Worm (Caenorhabditis elegans) whole organism, L1 larva: Measurements from ENCODE around the gene msp-3.
A peak's percentile ranks its signal among the peaks of the same experiment; 100 is the strongest.

Experiments used
- C04F5.9 ChIP-seq: sonication (generic microtip); optimal IDR thresholded peaks from 2 replicates; lab custom pipeline; 2016; ENCODE audit warnings: missing genetic modification characterization, missing compliant biosample characterization
- alr-1 ChIP-seq: fragments of 200-800 bp; sonication (Bioruptor generic); optimal IDR thresholded peaks from 2 replicates; lab custom pipeline; 2018; ENCODE audit warnings: borderline replicate concordance, mild to moderate bottlenecking, missing genetic modification characterization, missing compliant biosample characterization
- ama-1 ChIP-seq: fragments of 150-350 bp; optimal IDR thresholded peaks from 2 replicates; lab custom pipeline; 2014
- blmp-1 ChIP-seq: fragments of 150-350 bp; optimal IDR thresholded peaks from 2 replicates; lab custom pipeline; 2014; ENCODE audit warnings: missing biosample characterization, missing genetic modification characterization
- ceh-82 ChIP-seq, 3 experiments: fragments of 150-350 bp in 1 of 3; sonication (generic microtip) in 2 of 3; optimal IDR thresholded peaks; 2 replicates each; lab custom pipeline; 2014 to 2017; ENCODE audit warnings: missing biosample characterization in 3 of 3, missing genetic modification characterization in 3 of 3
- ceh-88 ChIP-seq: fragments of 200-800 bp; sonication (Bioruptor generic); IDR thresholded peaks from 2 replicates; pipeline ENCODE4 v1.3.6; 2022; ENCODE audit warnings: missing genetic modification characterization, missing compliant biosample characterization
- ceh-90 ChIP-seq: sonication (generic microtip); optimal IDR thresholded peaks from 2 replicates; lab custom pipeline; 2016; ENCODE audit warnings: missing genetic modification characterization, missing compliant biosample characterization
- ces-1 ChIP-seq: fragments of 150-350 bp; optimal IDR thresholded peaks from 2 replicates; lab custom pipeline; 2014; ENCODE audit warnings: missing biosample characterization, missing genetic modification reagents, missing genetic modification characterization
- dpl-1 ChIP-seq, 3 experiments: fragments of 150-350 bp in 2 of 3; sonication (generic microtip) in 1 of 3; optimal IDR thresholded peaks; 2 replicates each; lab custom pipeline; 2014 to 2017; ENCODE audit warnings: missing biosample characterization in 3 of 3, missing genetic modification characterization in 3 of 3, missing genetic modification reagents in 3 of 3
- dsc-1 ChIP-seq: sonication (generic microtip); optimal IDR thresholded peaks from 2 replicates; lab custom pipeline; 2016; ENCODE audit warnings: mild to moderate bottlenecking, missing genetic modification characterization, missing compliant biosample characterization
- efl-1 ChIP-seq, 4 experiments: fragments of 150-350 bp; optimal IDR thresholded peaks in 3 of 4; peaks in 1 of 4; 1 replicate in 1 of 4; 2 replicates in 3 of 4; lab custom pipeline; 2014; ENCODE audit warnings: missing biosample characterization in 2 of 4, missing genetic modification characterization in 2 of 4, missing genetic modification reagents in 2 of 4
- egl-27 ChIP-seq, 2 experiments: fragments of 150-350 bp in 1 of 2; sonication (generic microtip); optimal IDR thresholded peaks; 3 replicates each; lab custom pipeline; 2017 to 2018; ENCODE audit warnings: missing biosample characterization in 2 of 2, missing genetic modification characterization in 2 of 2, missing genetic modification reagents in 2 of 2
- elt-2 ChIP-seq: sonication (generic microtip); optimal IDR thresholded peaks from 2 replicates; lab custom pipeline; 2016; ENCODE audit warnings: missing genetic modification characterization, mild to moderate bottlenecking, inconsistent platforms, missing compliant biosample characterization, missing genetic modification reagents
- fkh-4 ChIP-seq: sonication (generic microtip); optimal IDR thresholded peaks from 2 replicates; lab custom pipeline; 2016; ENCODE audit warnings: missing compliant biosample characterization, missing genetic modification characterization, borderline replicate concordance
- hlh-17 ChIP-seq: fragments of 200-800 bp; sonication (Bioruptor generic); optimal IDR thresholded peaks from 2 replicates; lab custom pipeline; 2018; ENCODE audit warnings: missing genetic modification characterization, mild to moderate bottlenecking, missing compliant biosample characterization, moderate library complexity, borderline replicate concordance
- irx-1 ChIP-seq: sonication (generic microtip); optimal IDR thresholded peaks from 2 replicates; lab custom pipeline; 2016; ENCODE audit warnings: missing genetic modification characterization, missing compliant biosample characterization
- isw-1 ChIP-seq: fragments of 200-800 bp; sonication (Bioruptor generic); IDR thresholded peaks from 2 replicates; pipeline ENCODE4 v1.3.6; 2022; ENCODE audit warnings: missing genetic modification characterization, missing compliant biosample characterization
- jun-1 ChIP-seq: fragments of 150-350 bp; optimal IDR thresholded peaks from 2 replicates; lab custom pipeline; 2014; ENCODE audit warnings: missing biosample characterization, missing genetic modification reagents, missing genetic modification characterization
- lin-14 ChIP-seq: fragments of 200-800 bp; sonication (Bioruptor generic); optimal IDR thresholded peaks from 2 replicates; lab custom pipeline; 2018; ENCODE audit warnings: mild to moderate bottlenecking, missing genetic modification characterization, moderate library complexity, missing compliant biosample characterization
- mab-9 ChIP-seq: fragments of 200-800 bp; sonication (Bioruptor generic); IDR thresholded peaks from 2 replicates; pipeline ENCODE4 v1.3.6; 2022; ENCODE audit warnings: missing genetic modification reagents, missing genetic modification characterization, missing compliant biosample characterization
- mef-2 ChIP-seq: fragments of 150-350 bp; optimal IDR thresholded peaks from 2 replicates; lab custom pipeline; 2014; ENCODE audit warnings: missing biosample characterization, missing genetic modification characterization
- nhr-11 ChIP-seq: fragments of 150-350 bp; optimal IDR thresholded peaks from 2 replicates; lab custom pipeline; 2014; ENCODE audit warnings: missing biosample characterization, missing genetic modification characterization
- nhr-19 ChIP-seq: fragments of 200-800 bp; sonication (Bioruptor generic); conservative IDR thresholded peaks from 2 replicates; pipeline ENCODE4 v1.3.6; 2022; ENCODE audit warnings: missing genetic modification characterization, missing compliant biosample characterization
- nhr-20 ChIP-seq: sonication (generic microtip); optimal IDR thresholded peaks from 2 replicates; lab custom pipeline; 2016; ENCODE audit warnings: mild to moderate bottlenecking, missing genetic modification characterization, missing compliant biosample characterization
- nhr-237 ChIP-seq: fragments of 150-350 bp; optimal IDR thresholded peaks from 2 replicates; lab custom pipeline; 2014; ENCODE audit warnings: missing biosample characterization, missing genetic modification characterization
- nhr-47 ChIP-seq: sonication (generic microtip); optimal IDR thresholded peaks from 2 replicates; lab custom pipeline; 2016; ENCODE audit warnings: mild to moderate bottlenecking, missing genetic modification characterization, moderate library complexity, missing compliant biosample characterization
- nhr-71 ChIP-seq: sonication (generic microtip); optimal IDR thresholded peaks from 2 replicates; lab custom pipeline; 2016; ENCODE audit warnings: mild to moderate bottlenecking, missing genetic modification characterization, moderate library complexity, missing compliant biosample characterization
- nhr-84 ChIP-seq: sonication (generic microtip); optimal IDR thresholded peaks from 2 replicates; lab custom pipeline; 2017; ENCODE audit warnings: missing biosample characterization, missing genetic modification characterization
- pax-3 ChIP-seq: fragments of 200-800 bp; sonication (Bioruptor generic); optimal IDR thresholded peaks from 2 replicates; lab custom pipeline; 2018; ENCODE audit warnings: mild to moderate bottlenecking, missing genetic modification characterization, moderate library complexity, missing compliant biosample characterization
- pqm-1 ChIP-seq: sonication (generic microtip); optimal IDR thresholded peaks from 3 replicates; lab custom pipeline; 2017; ENCODE audit warnings: missing biosample characterization, missing genetic modification characterization
- rnt-1 ChIP-seq: sonication (generic microtip); optimal IDR thresholded peaks from 2 replicates; lab custom pipeline; 2016; ENCODE audit warnings: mild to moderate bottlenecking, missing genetic modification characterization, moderate library complexity, missing compliant biosample characterization
- snu-23 ChIP-seq: sonication (generic microtip); optimal IDR thresholded peaks from 2 replicates; lab custom pipeline; 2016; ENCODE audit warnings: missing genetic modification characterization, missing compliant biosample characterization
- sox-4 ChIP-seq: sonication (generic microtip); optimal IDR thresholded peaks from 2 replicates; lab custom pipeline; 2016; ENCODE audit warnings: missing genetic modification characterization, missing compliant biosample characterization
- sup-37 ChIP-seq: fragments of 200-800 bp; sonication (Bioruptor generic); optimal IDR thresholded peaks from 2 replicates; lab custom pipeline; 2018; ENCODE audit warnings: mild to moderate bottlenecking, missing genetic modification characterization, missing compliant biosample characterization
- swsn-7 ChIP-seq: sonication (generic microtip); optimal IDR thresholded peaks from 2 replicates; lab custom pipeline; 2016; ENCODE audit warnings: missing genetic modification characterization, missing compliant biosample characterization
- unc-130 ChIP-seq: fragments of 150-350 bp; optimal IDR thresholded peaks from 2 replicates; lab custom pipeline; 2017; ENCODE audit warnings: missing biosample characterization, missing genetic modification characterization, inconsistent platforms
- unc-62 ChIP-seq: fragments of 150-350 bp; optimal IDR thresholded peaks from 2 replicates; lab custom pipeline; 2014; ENCODE audit warnings: missing biosample characterization, missing genetic modification reagents, missing genetic modification characterization
- zip-4 ChIP-seq: fragments of 200-800 bp; sonication (Bioruptor generic); optimal IDR thresholded peaks from 2 replicates; lab custom pipeline; 2018; ENCODE audit warnings: mild to moderate bottlenecking, missing genetic modification characterization, moderate library complexity, missing compliant biosample characterization
- ztf-11 ChIP-seq, 2 experiments: sonication (generic microtip); optimal IDR thresholded peaks; 2 replicates each; lab custom pipeline; 2016 to 2017; ENCODE audit warnings: missing genetic modification characterization in 2 of 2, missing biosample characterization in 1 of 2, missing compliant biosample characterization in 1 of 2

The msp-3 gene

ce11 chrII:4811986-4812385 is 25.9 kb upstream of the msp-3 start, which contains the start of gene rig-6:
Gene rig-6 (minus strand): TSS chrII:4812086.
- no peak for TF ChIP-seq ces-1 (GFP tag; lab: Kevin White, UChicago)
- no peak for TF ChIP-seq ceh-90
- TF ChIP-seq fkh-4 (tag; lab: Kevin White, UChicago), result no peak
- TF ChIP-seq efl-1 (optimal IDR thresholded peaks at IDR 0.05; lab: Kevin White, UChicago), result no peak
- TF ChIP-seq efl-1 (GFP tag; optimal IDR thresholded peaks at IDR 0.05 in 1 of 2; lab: Kevin White, UChicago), result no peak
- no peak for TF ChIP-seq nhr-19 (GFP tag; lab: Robert Waterston, UW)
- TF ChIP-seq pax-3 (tag; lab: Kevin White, UChicago), result no peak
- no peak for TF ChIP-seq mab-9 (GFP tag; lab: Robert Waterston, UW)
- TF ChIP-seq hlh-17 (GFP tag; lab: Kevin White, UChicago), result no peak
- no peak for TF ChIP-seq dsc-1 (tag; lab: Kevin White, UChicago)
- TF ChIP-seq lin-14 (GFP tag; lab: Kevin White, UChicago), result no peak
- TF ChIP-seq alr-1 (tag; lab: Kevin White, UChicago), result no peak

ce11 chrII:4806726-4807125 is 20.6 kb upstream of the msp-3 start:
- TF ChIP-seq nhr-71 (tag; lab: Kevin White, UChicago) (peak; percentile 32), lin-14 (GFP tag; lab: Kevin White, UChicago) (peak; percentile 55), zip-4 (GFP tag; lab: Kevin White, UChicago) (no peak), swsn-7 (tag; lab: Kevin White, UChicago) (no peak), rnt-1 (peak; percentile 56)
- TF ChIP-seq, all 84 proteins: peak for 3

- TF ChIP-seq efl-1 (optimal IDR thresholded peaks at IDR 0.05; lab: Kevin White, UChicago) (no peak), efl-1 (GFP tag; optimal IDR thresholded peaks at IDR 0.05 in 1 of 2; lab: Kevin White, UChicago) (peak in 1 of 2 experiments; percentile 48), mef-2 (tag; lab: Kevin White, UChicago) (no peak)
Observed at ce11 chrII:4806261-4806660, 20.2 kb upstream of the msp-3 start.

ce11 chrII:4805799-4806198 is 19.7 kb upstream of the msp-3 start:
- TF ChIP-seq jun-1 (tag; lab: Kevin White, UChicago) (no peak), ceh-82 (tag; optimal IDR thresholded peaks at IDR 0.05; lab: Kevin White, UChicago) (no peak), lin-14 (GFP tag; lab: Kevin White, UChicago) (peak; percentile 43), nhr-19 (GFP tag; lab: Robert Waterston, UW) (peak; percentile 26), irx-1 (tag; lab: Kevin White, UChicago) (no peak), ceh-88 (no peak), dpl-1 (GFP tag; optimal IDR thresholded peaks at IDR 0.05; lab: Kevin White, UChicago) (no peak), nhr-84 (no peak), rnt-1 (peak; percentile 51), unc-130 (tag; lab: Kevin White, UChicago) (peak; percentile 24), sox-4 (tag; lab: Kevin White, UChicago) (no peak), snu-23 (GFP tag; lab: Kevin White, UChicago) (peak; percentile 30), nhr-71 (tag; lab: Kevin White, UChicago) (peak; percentile 58)

- TF ChIP-seq isw-1 (GFP tag; lab: Robert Waterston, UW) (no peak), sup-37 (GFP tag; lab: Kevin White, UChicago) (no peak), sox-4 (tag; lab: Kevin White, UChicago) (no peak), efl-1 (optimal IDR thresholded peaks at IDR 0.05; lab: Kevin White, UChicago) (no peak), efl-1 (GFP tag; optimal IDR thresholded peaks at IDR 0.05 in 1 of 2; lab: Kevin White, UChicago) (peak in 1 of 2 experiments; percentile 38), nhr-11 (tag; lab: Kevin White, UChicago) (no peak), egl-27 (tag; optimal IDR thresholded peaks at IDR 0.05; lab: Kevin White, UChicago) (no peak), pqm-1 (tag; lab: Kevin White, UChicago) (peak; percentile 6), nhr-47 (tag; lab: Kevin White, UChicago) (no peak), lin-14 (GFP tag; lab: Kevin White, UChicago) (peak; percentile 0), ama-1 (lab: Kevin White, UChicago) (no peak), blmp-1 (tag; lab: Kevin White, UChicago) (peak; percentile 30), elt-2 (peak; percentile 88), ztf-11 (tag; optimal IDR thresholded peaks at IDR 0.05; lab: Kevin White, UChicago) (no peak), jun-1 (tag; lab: Kevin White, UChicago) (no peak), nhr-237 (tag; lab: Kevin White, UChicago) (no peak), unc-62 (no peak), dsc-1 (tag; lab: Kevin White, UChicago) (no peak), C04F5.9 (no peak), nhr-20 (no peak), mab-9 (GFP tag; lab: Robert Waterston, UW) (no peak)
Observed at ce11 chrII:4802917-4803316, 16.8 kb upstream of the msp-3 start.
